Fruit fly (Drosophila melanogaster): Measurements from ENCODE around the gene Hsp60D.

Gene Hsp60D

DNA sequence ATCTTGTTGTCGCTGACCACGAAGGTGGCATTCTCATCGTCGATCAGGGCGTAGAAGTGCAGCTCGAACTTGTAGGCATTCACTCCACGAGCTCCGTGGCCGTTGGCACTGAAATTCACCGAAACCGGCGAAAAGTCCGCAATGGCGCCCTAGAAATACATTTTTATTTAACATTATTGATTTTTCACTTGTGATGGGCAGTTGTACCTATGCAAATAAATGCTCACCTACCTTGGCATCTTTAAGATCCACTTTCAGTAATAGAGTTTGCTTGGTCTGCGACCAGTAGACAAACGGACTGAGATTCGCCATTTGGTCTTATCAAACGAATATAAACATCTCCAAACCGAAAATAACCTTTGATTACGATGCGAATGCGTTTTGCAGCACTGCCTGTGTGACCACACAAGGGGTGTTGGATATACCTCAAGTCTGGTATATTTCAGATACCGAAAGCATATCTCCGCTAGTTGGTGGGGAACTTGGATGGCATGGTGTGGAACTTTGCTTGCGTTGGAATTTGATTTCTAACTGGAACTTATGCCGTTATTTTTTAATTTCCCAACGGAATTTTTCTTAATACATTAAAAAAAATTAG is 3.9 kb downstream of the Hsp60D start, which contains the start of gene Hacd2 (continued):
- TF ChIP-seq chif (GFP tag; optimal IDR thresholded peaks at IDR 0.05): peak in 1 of 2 experiments; percentile 11
- peak; percentile 27 for TF ChIP-seq Bteb2 (GFP tag; optimal IDR thresholded peaks at IDR 0.05)
- peak; percentile 51; the same call in 1 of the 3 replicates for TF ChIP-seq CG11456 (GFP tag; IDR thresholded peaks at IDR 0.05)
- TF ChIP-seq CG30431 (GFP tag; optimal IDR thresholded peaks at IDR 0.05): no peak
- TF ChIP-seq CG31441 (GFP tag; IDR thresholded peaks at IDR 0.05): 0 out of 2 replicates have a peak, but pooled peaks have one; percentile 18
- peak; percentile 22 for TF ChIP-seq shn (GFP tag; optimal IDR thresholded peaks at IDR 0.05)
- peak; percentile 53; the same call in 1 of the 2 replicates for TF ChIP-seq Rfx (GFP tag; IDR thresholded peaks at IDR 0.05)
- peak; percentile 7 for TF ChIP-seq bcd (GFP tag; optimal IDR thresholded peaks at IDR 0.05)
- TF ChIP-seq CG5180 (GFP tag; optimal IDR thresholded peaks at IDR 0.05): no peak
- peak; percentile 52; the same call in 1 of the 4 replicates for TF ChIP-seq chinmo (GFP tag; IDR thresholded peaks at IDR 0.05; ENCODE audit: partially characterized antibody)
- no peak for TF ChIP-seq CG11247 (GFP tag; IDR thresholded peaks at IDR 0.05)
- TF ChIP-seq sens (GFP tag): peak; percentile 88
- TF ChIP-seq CG6272 (GFP tag; IDR thresholded peaks at IDR 0.05): 0 out of 2 replicates have a peak, but pooled peaks have one; percentile 16
- TF ChIP-seq B-H2 (GFP tag; optimal IDR thresholded peaks at IDR 0.05): peak; percentile 34
- TF ChIP-seq sna (GFP tag; IDR thresholded peaks at IDR 0.05; ENCODE audit: partially characterized antibody): peak; percentile 13; the same call in 1 of the 2 replicates
- TF ChIP-seq dysf (GFP tag; IDR thresholded peaks at IDR 0.05): no peak
- no peak for TF ChIP-seq CG17328 (GFP tag; IDR thresholded peaks at IDR 0.05)
- no peak for TF ChIP-seq wdn (GFP tag; IDR thresholded peaks at IDR 0.05)
- TF ChIP-seq tup (GFP tag; optimal IDR thresholded peaks at IDR 0.05): no peak
- TF ChIP-seq D19A (tag; optimal IDR thresholded peaks at IDR 0.05): no peak
- no peak for TF ChIP-seq sens-2 (GFP tag; IDR thresholded peaks at IDR 0.05)
- TF ChIP-seq CG34422 (GFP tag; IDR thresholded peaks at IDR 0.05): peak; percentile 51; the same call in 1 of the 3 replicates
- peak; percentile 38 for TF ChIP-seq Antp (GFP tag; optimal IDR thresholded peaks at IDR 0.05)
- TF ChIP-seq CG2116 (GFP tag; optimal IDR thresholded peaks at IDR 0.05): peak; percentile 48
- peak; percentile 26 for TF ChIP-seq CG12744 (GFP tag; optimal IDR thresholded peaks at IDR 0.05)
- no peak for TF ChIP-seq luna (GFP tag; optimal IDR thresholded peaks at IDR 0.05)
- TF ChIP-seq ATbp (GFP tag; optimal IDR thresholded peaks at IDR 0.05): no peak
- TF ChIP-seq CG30403 (GFP tag; optimal IDR thresholded peaks at IDR 0.05): no peak
- TF ChIP-seq CG18011 (GFP tag; optimal IDR thresholded peaks at IDR 0.05): no peak
- peak; percentile 3 for TF ChIP-seq lab (GFP tag; optimal IDR thresholded peaks at IDR 0.05)
- peak; percentile 26 to 68 for TF ChIP-seq Hr51 (GFP tag; optimal IDR thresholded peaks at IDR 0.05)
- peak; percentile 95 for TF ChIP-seq gfzf (GFP tag; optimal IDR thresholded peaks at IDR 0.05)
- peak; percentile 17 for TF ChIP-seq CG12942 (GFP tag; optimal IDR thresholded peaks at IDR 0.05)
- TF ChIP-seq CG9932 (GFP tag; IDR thresholded peaks at IDR 0.05): peak; percentile 43; the same call in 1 of the 2 replicates
- TF ChIP-seq CG4617 (GFP tag; optimal IDR thresholded peaks at IDR 0.05; ENCODE audit: borderline replicate concordance): peak; percentile 73
- no peak for TF ChIP-seq lov (optimal IDR thresholded peaks at IDR 0.05)
- no peak for TF ChIP-seq lov (GFP tag; IDR thresholded peaks at IDR 0.05)
- no peak for TF ChIP-seq mld (GFP tag; IDR thresholded peaks at IDR 0.05; ENCODE audit: partially characterized antibody)
- TF ChIP-seq NfI (GFP tag; optimal IDR thresholded peaks at IDR 0.05): peak; percentile 19
- TF ChIP-seq CG10267 (tag; optimal IDR thresholded peaks at IDR 0.05): peak; percentile 94
- no peak for TF ChIP-seq Atf3 (GFP tag; optimal IDR thresholded peaks at IDR 0.05)
- peak; percentile 20 for TF ChIP-seq vfl (GFP tag; optimal IDR thresholded peaks at IDR 0.05)
- TF ChIP-seq trem (tag; optimal IDR thresholded peaks at IDR 0.05): peak; percentile 72
- TF ChIP-seq chn (GFP tag; optimal IDR thresholded peaks at IDR 0.05): peak; percentile 27
- no peak for TF ChIP-seq BtbVII (GFP tag; optimal IDR thresholded peaks at IDR 0.05)
- TF ChIP-seq CG17568 (GFP tag; optimal IDR thresholded peaks at IDR 0.05): no peak
- TF ChIP-seq CG14965 (GFP tag; optimal IDR thresholded peaks at IDR 0.05; ENCODE audit: borderline replicate concordance): no peak
- peak; percentile 80 to 98 for TF ChIP-seq insv (GFP tag; optimal IDR thresholded peaks at IDR 0.05)
- TF ChIP-seq tin (GFP tag; optimal IDR thresholded peaks at IDR 0.05): peak; percentile 6
